Fruit fly (Drosophila melanogaster) whole organism, embryonic: Measurements from ENCODE around the gene CG15412.
A peak's percentile ranks its signal among the peaks of the same experiment; 100 is the strongest.

Experiments used
- ATbp ChIP-seq: fragments of 200-800 bp; sonication (Bioruptor generic); optimal IDR thresholded peaks from 2 replicates; lab custom pipeline; 2017; ENCODE audit warnings: missing biosample characterization, mild to moderate bottlenecking, missing genetic modification characterization, missing genetic modification reagents
- Atf3 ChIP-seq: fragments of 200-800 bp; sonication (Bioruptor generic); optimal IDR thresholded peaks from 3 replicates; lab custom pipeline; 2016; ENCODE audit warnings: missing biosample characterization, missing genetic modification characterization
- CG11085 ChIP-seq: fragments of 200-800 bp; sonication (Bioruptor generic); IDR thresholded peaks from 2 replicates; pipeline ENCODE4 v1.3.6; 2022; ENCODE audit warnings: missing biosample characterization, missing genetic modification characterization
- CG11504 ChIP-seq: fragments of 200-800 bp; sonication (Bioruptor generic); optimal IDR thresholded peaks from 3 replicates; lab custom pipeline; 2019; ENCODE audit warnings: missing biosample characterization, mild to moderate bottlenecking, missing genetic modification characterization, moderate library complexity
- CG12769 ChIP-seq: fragments of 200-800 bp; sonication (Bioruptor generic); optimal IDR thresholded peaks from 2 replicates; lab custom pipeline; 2019; ENCODE audit warnings: missing biosample characterization, mild to moderate bottlenecking, missing genetic modification characterization, moderate library complexity
- CG1647 ChIP-seq: fragments of 200-800 bp; sonication (Bioruptor generic); optimal IDR thresholded peaks from 3 replicates; lab custom pipeline; 2016; ENCODE audit warnings: missing biosample characterization, missing genetic modification characterization
- CG17612 ChIP-seq: fragments of 200-800 bp; sonication (Bioruptor generic); IDR thresholded peaks from 2 replicates; pipeline ENCODE4 v1.3.6; 2022; ENCODE audit warnings: missing biosample characterization, missing genetic modification characterization
- CG1792 ChIP-seq: fragments of 200-800 bp; sonication (Bioruptor generic); optimal IDR thresholded peaks from 2 replicates; lab custom pipeline; 2016; ENCODE audit warnings: missing biosample characterization, missing genetic modification characterization
- CG18764 ChIP-seq: fragments of 200-800 bp; sonication (Bioruptor generic); optimal IDR thresholded peaks from 3 replicates; lab custom pipeline; 2016; ENCODE audit warnings: missing biosample characterization, missing genetic modification characterization
- CG2875 ChIP-seq: fragments of 200-800 bp; sonication (Bioruptor generic); optimal IDR thresholded peaks from 2 replicates; lab custom pipeline; 2017; ENCODE audit warnings: missing biosample characterization, mild to moderate bottlenecking, missing genetic modification characterization, missing genetic modification reagents
- CG3065 ChIP-seq: fragments of 200-800 bp; sonication (Bioruptor generic); optimal IDR thresholded peaks from 2 replicates; lab custom pipeline; 2016; ENCODE audit warnings: missing biosample characterization, missing genetic modification characterization
- CG3407 ChIP-seq: fragments of 200-800 bp; sonication (Bioruptor generic); optimal IDR thresholded peaks from 2 replicates; lab custom pipeline; 2018; ENCODE audit warnings: missing biosample characterization, mild to moderate bottlenecking, missing genetic modification characterization
- CG34224 ChIP-seq: fragments of 200-800 bp; sonication (Bioruptor generic); IDR thresholded peaks from 3 replicates; pipeline ENCODE4 v1.3.6; 2022; ENCODE audit warnings: missing biosample characterization, missing genetic modification characterization; ENCODE audit not compliant: partially characterized antibody
- CG4282 ChIP-seq: fragments of 200-800 bp; sonication (Bioruptor generic); optimal IDR thresholded peaks from 2 replicates; lab custom pipeline; 2016; ENCODE audit warnings: missing biosample characterization, missing genetic modification characterization
- CG4404 ChIP-seq: fragments of 200-800 bp; sonication (Bioruptor generic); IDR thresholded peaks from 2 replicates; pipeline ENCODE4 v1.3.6; 2022; ENCODE audit warnings: missing biosample characterization, missing genetic modification characterization
- CG5245 ChIP-seq: fragments of 200-800 bp; sonication (Bioruptor generic); optimal IDR thresholded peaks from 3 replicates; lab custom pipeline; 2016; ENCODE audit warnings: missing biosample characterization, missing genetic modification characterization
- CG8089 ChIP-seq: fragments of 200-800 bp; sonication (Bioruptor generic); optimal IDR thresholded peaks from 3 replicates; lab custom pipeline; 2016; ENCODE audit warnings: missing biosample characterization, missing genetic modification characterization
- CG9215 ChIP-seq: fragments of 200-800 bp; sonication (Bioruptor generic); IDR thresholded peaks from 2 replicates; pipeline ENCODE4 v1.3.6; 2022; ENCODE audit warnings: missing biosample characterization, missing genetic modification characterization
- CrebB ChIP-seq: fragments of 200-800 bp; sonication (Bioruptor generic); optimal IDR thresholded peaks from 3 replicates; lab custom pipeline; 2018; ENCODE audit warnings: missing biosample characterization, mild to moderate bottlenecking, missing genetic modification characterization
- D ChIP-seq, 2 experiments: fragments of 200-800 bp in 1 of 2; fragments of >200 bp in 1 of 2; sonication (Bioruptor generic) in 1 of 2; optimal IDR thresholded peaks; 2 replicates in 1 of 2; 3 replicates in 1 of 2; lab custom pipeline; 2017; ENCODE audit warnings: mild to moderate bottlenecking in 1 of 2, missing biosample characterization in 1 of 2, missing genetic modification characterization in 1 of 2, missing genetic modification reagents in 1 of 2
- Elba2 ChIP-seq: fragments of 200-800 bp; sonication (Bioruptor generic); optimal IDR thresholded peaks from 3 replicates; lab custom pipeline; 2016; ENCODE audit warnings: missing biosample characterization, missing genetic modification characterization
- Ets97D ChIP-seq: fragments of 200-800 bp; sonication (Bioruptor generic); optimal IDR thresholded peaks from 3 replicates; lab custom pipeline; 2016; ENCODE audit warnings: missing biosample characterization, missing genetic modification characterization
- Hmr ChIP-seq: fragments of 200-800 bp; sonication (Bioruptor generic); optimal IDR thresholded peaks from 3 replicates; lab custom pipeline; 2017; ENCODE audit warnings: mild to moderate bottlenecking, missing biosample characterization, missing genetic modification reagents, missing genetic modification characterization
- Lhr ChIP-seq: fragments of 200-800 bp; sonication (Bioruptor generic); optimal IDR thresholded peaks from 3 replicates; lab custom pipeline; 2017; ENCODE audit warnings: mild to moderate bottlenecking, missing biosample characterization, missing genetic modification reagents, missing genetic modification characterization
- Med ChIP-seq: fragments of 200-800 bp; sonication (Bioruptor generic); peaks from one replicate; lab custom pipeline; 2016; ENCODE audit warnings: missing biosample characterization, missing genetic modification characterization, mild to moderate bottlenecking, inconsistent platforms, moderate library complexity
- Nf-YC ChIP-seq: fragments of 200-800 bp; optimal IDR thresholded peaks from 3 replicates; lab custom pipeline; 2019; ENCODE audit warnings: missing biosample characterization, mild to moderate bottlenecking, missing genetic modification characterization, moderate library complexity
- Pdp1 ChIP-seq, 2 experiments: fragments of 200-800 bp; sonication (Bioruptor generic); optimal IDR thresholded peaks; 3 replicates each; lab custom pipeline; 2016; ENCODE audit warnings: missing biosample characterization in 2 of 2, missing genetic modification characterization in 2 of 2, mild to moderate bottlenecking in 1 of 2, moderate library complexity in 1 of 2
- Ptx1 ChIP-seq: fragments of 200-800 bp; sonication (Bioruptor generic); IDR thresholded peaks from 2 replicates; pipeline ENCODE4 v1.3.6; 2022; ENCODE audit warnings: missing biosample characterization, missing genetic modification characterization
- TFAM ChIP-seq: fragments of 200-800 bp; sonication (Bioruptor generic); optimal IDR thresholded peaks from 2 replicates; lab custom pipeline; 2017; ENCODE audit warnings: missing biosample characterization, missing genetic modification characterization, inconsistent platforms
- bbx ChIP-seq: fragments of 200-800 bp; sonication (Bioruptor generic); IDR thresholded peaks from 2 replicates; pipeline ENCODE4 v1.3.6; 2022; ENCODE audit warnings: missing biosample characterization, missing genetic modification characterization; ENCODE audit not compliant: partially characterized antibody
- croc ChIP-seq: fragments of 200-800 bp; sonication (Bioruptor generic); conservative IDR thresholded peaks from 3 replicates; pipeline ENCODE4 v1.3.6; 2022; ENCODE audit warnings: missing biosample characterization, missing genetic modification characterization
- cwo ChIP-seq: fragments of 200-800 bp; sonication (Bioruptor generic); optimal IDR thresholded peaks from 3 replicates; lab custom pipeline; 2017; ENCODE audit warnings: missing biosample characterization, missing genetic modification characterization, mild to moderate bottlenecking, moderate library complexity, missing genetic modification reagents
- dan ChIP-seq: fragments of 200-800 bp; sonication (Bioruptor generic); IDR thresholded peaks from 2 replicates; pipeline ENCODE4 v1.3.6; 2022; ENCODE audit warnings: missing biosample characterization, missing genetic modification characterization
- dati ChIP-seq: fragments of 200-800 bp; sonication (Bioruptor generic); IDR thresholded peaks from 2 replicates; pipeline ENCODE4 v1.3.6; 2022; ENCODE audit warnings: missing biosample characterization, missing genetic modification characterization
- dpn ChIP-seq, 2 experiments: fragments of 200-800 bp; sonication (Bioruptor generic); optimal IDR thresholded peaks; 3 replicates each; lab custom pipeline; 2016; ENCODE audit warnings: missing biosample characterization in 2 of 2, missing genetic modification characterization in 2 of 2
- fd3F ChIP-seq: fragments of 200-800 bp; sonication (Bioruptor generic); optimal IDR thresholded peaks from 2 replicates; lab custom pipeline; 2018; ENCODE audit warnings: missing biosample characterization, mild to moderate bottlenecking, missing genetic modification characterization, moderate library complexity
- fd96Cb ChIP-seq: fragments of 200-800 bp; sonication (Bioruptor generic); optimal IDR thresholded peaks from 2 replicates; lab custom pipeline; 2018; ENCODE audit warnings: missing biosample characterization, mild to moderate bottlenecking, missing genetic modification characterization, moderate library complexity
- fu2 ChIP-seq: fragments of 200-800 bp; sonication (Bioruptor generic); optimal IDR thresholded peaks from 2 replicates; lab custom pipeline; 2016; ENCODE audit warnings: missing biosample characterization, missing genetic modification characterization
- gro ChIP-seq: fragments of 200-800 bp; sonication (Bioruptor generic); optimal IDR thresholded peaks from 2 replicates; lab custom pipeline; 2016; ENCODE audit warnings: missing biosample characterization, missing genetic modification characterization
- klu ChIP-seq: fragments of 200-800 bp; sonication (Bioruptor generic); IDR thresholded peaks from 2 replicates; pipeline ENCODE4 v1.3.6; 2022; ENCODE audit warnings: missing biosample characterization, missing genetic modification characterization
- nerfin-1 ChIP-seq: fragments of 200-800 bp; sonication (Bioruptor generic); optimal IDR thresholded peaks from 3 replicates; lab custom pipeline; 2019; ENCODE audit warnings: missing biosample characterization, mild to moderate bottlenecking, missing genetic modification characterization, moderate library complexity
- peb ChIP-seq: fragments of 200-800 bp; sonication (Bioruptor generic); IDR thresholded peaks from 2 replicates; pipeline ENCODE4 v1.3.6; 2022; ENCODE audit warnings: missing biosample characterization, missing genetic modification characterization
- repo ChIP-seq: fragments of 200-800 bp; sonication (Bioruptor generic); optimal IDR thresholded peaks from 2 replicates; lab custom pipeline; 2016; ENCODE audit warnings: missing biosample characterization, missing genetic modification characterization
- ro ChIP-seq: fragments of 200-800 bp; sonication (Bioruptor generic); IDR thresholded peaks from 2 replicates; pipeline ENCODE4 v1.3.6; 2022; ENCODE audit warnings: missing biosample characterization, missing genetic modification characterization
- row ChIP-seq: fragments of 200-800 bp; sonication (Bioruptor generic); IDR thresholded peaks from 3 replicates; pipeline ENCODE4 v1.3.6; 2022; ENCODE audit warnings: missing biosample characterization, missing genetic modification characterization
- sens-2 ChIP-seq: fragments of 200-800 bp; sonication (Bioruptor generic); IDR thresholded peaks from 2 replicates; pipeline ENCODE4 v1.3.6; 2022; ENCODE audit warnings: missing biosample characterization, missing genetic modification characterization
- slou ChIP-seq: fragments of 200-800 bp; sonication (Bioruptor generic); optimal IDR thresholded peaks from 3 replicates; lab custom pipeline; 2016; ENCODE audit warnings: missing biosample characterization, missing genetic modification characterization
- slp2 ChIP-seq: fragments of 200-800 bp; sonication (Bioruptor generic); optimal IDR thresholded peaks from 2 replicates; lab custom pipeline; 2016; ENCODE audit warnings: missing biosample characterization, missing genetic modification characterization
- tna ChIP-seq: fragments of 200-800 bp; sonication (Bioruptor generic); IDR thresholded peaks from 2 replicates; pipeline ENCODE4 v1.3.6; 2022; ENCODE audit warnings: missing biosample characterization, missing genetic modification characterization; ENCODE audit not compliant: partially characterized antibody

CG15412 gene

DNA sequence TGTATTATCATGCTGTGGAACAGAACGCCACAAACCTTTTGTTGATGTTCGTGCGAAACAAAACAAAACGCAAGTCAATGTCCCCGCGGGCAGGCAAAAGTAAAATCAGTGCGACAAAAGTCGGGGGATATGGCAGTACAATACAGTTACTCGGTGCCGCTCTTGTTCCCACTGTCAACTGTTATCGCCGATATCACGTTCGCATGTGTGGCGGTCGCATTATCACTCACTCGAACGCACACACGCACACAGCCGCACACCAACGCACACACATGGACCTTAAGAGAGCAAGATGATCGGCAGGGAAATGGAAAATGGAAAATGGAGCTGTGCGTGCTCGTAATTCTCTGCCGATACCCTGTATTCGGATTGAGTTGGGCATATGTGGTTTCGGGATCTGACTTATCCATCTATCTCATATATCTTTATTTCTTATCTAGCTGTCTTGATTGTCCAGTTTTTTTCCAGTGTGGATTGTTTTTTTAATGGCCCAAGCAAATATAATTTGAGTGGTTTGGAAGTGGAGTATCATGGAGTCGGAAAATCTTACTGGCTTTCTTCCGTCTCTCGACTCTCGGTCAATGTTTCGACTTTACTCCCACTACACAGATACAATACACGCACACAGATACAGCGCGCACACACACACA is 36.8 kb downstream of the CG15412 start (continued):
- TF ChIP-seq CG3065 (GFP tag; lab: Kevin White, UChicago) (peak; percentile 61), CG11504 (tag; lab: Kevin White, UChicago) (no peak), CG1792 (GFP tag; lab: Kevin White, UChicago) (peak; percentile 63), Elba2 (GFP tag; lab: Kevin White, UChicago) (no peak), CG8089 (GFP tag; lab: Kevin White, UChicago) (peak; percentile 90), CG12769 (tag; lab: Kevin White, UChicago) (no peak), dan (GFP tag; lab: Robert Waterston, UW) (peak; percentile 50; the same call in 1 of the 2 replicates), nerfin-1 (tag; lab: Kevin White, UChicago) (no peak), CrebB (tag; lab: Kevin White, UChicago) (no peak), fd3F (GFP tag; lab: Kevin White, UChicago) (no peak), CG4404 (GFP tag; lab: Robert Waterston, UW) (peak; percentile 52), gro (GFP tag; lab: Kevin White, UChicago) (no peak), Atf3 (GFP tag; lab: Kevin White, UChicago) (peak; percentile 91), fu2 (GFP tag; lab: Kevin White, UChicago) (peak; percentile 38), sens-2 (peak; percentile 42; the same call in 1 of the 2 replicates), Med (GFP tag; lab: Kevin White, UChicago) (peak; percentile 95), bbx (no peak), slou (GFP tag; lab: Kevin White, UChicago) (peak; percentile 6), klu (GFP tag; lab: Robert Waterston, UW) (no peak), fd96Cb (tag; lab: Kevin White, UChicago) (peak; percentile 94), tna (no peak), Hmr (GFP tag; lab: Kevin White, UChicago) (peak; percentile 41), cwo (GFP tag; lab: Kevin White, UChicago) (no peak), repo (GFP tag; lab: Kevin White, UChicago) (peak; percentile 62), TFAM (GFP tag; lab: Kevin White, UChicago) (peak; percentile 28), slp2 (GFP tag; lab: Kevin White, UChicago) (peak; percentile 88), peb (GFP tag; lab: Robert Waterston, UW) (peak; percentile 80), row (GFP tag; lab: Robert Waterston, UW) (peak; percentile 86), ro (GFP tag; lab: Robert Waterston, UW) (peak; percentile 66; the same call in 1 of the 2 replicates), D (optimal IDR thresholded peaks at IDR 0.05; lab: Kevin White, UChicago) (no peak), D (GFP tag; optimal IDR thresholded peaks at IDR 0.05; lab: Kevin White, UChicago) (peak; percentile 92), Ets97D (peak; percentile 28), CG17612 (GFP tag; lab: Robert Waterston, UW) (no peak), Pdp1 (GFP tag; optimal IDR thresholded peaks at IDR 0.05; lab: Kevin White, UChicago) (peak; percentile 3 to 78), croc (peak; percentile 91), CG18764 (peak; percentile 85), CG9215 (GFP tag; lab: Robert Waterston, UW) (0 out of 2 replicates have a peak, but pooled peaks have one; percentile 18), Nf-YC (tag; lab: Kevin White, UChicago) (no peak), CG3407 (GFP tag; lab: Kevin White, UChicago) (peak; percentile 85), Ptx1 (GFP tag; lab: Robert Waterston, UW) (peak; percentile 80), dpn (GFP tag; optimal IDR thresholded peaks at IDR 0.05; lab: Kevin White, UChicago) (peak; percentile 77 to 82), CG11085 (no peak; the same call in 1 of the 2 replicates), CG4282 (GFP tag; lab: Kevin White, UChicago) (peak; percentile 45), CG34224 (GFP tag; lab: Robert Waterston, UW) (no peak), dati (GFP tag; lab: Robert Waterston, UW) (peak; percentile 59; the same call in 1 of the 2 replicates), CG2875 (GFP tag; lab: Kevin White, UChicago) (peak; percentile 85), ATbp (GFP tag; lab: Kevin White, UChicago) (peak; percentile 91), CG1647 (GFP tag; lab: Kevin White, UChicago) (peak; percentile 76), CG5245 (GFP tag; lab: Kevin White, UChicago) (peak; percentile 78), Lhr (peak; percentile 56)
